Worm (Caenorhabditis elegans): Measurements from ENCODE around the gene C05E11.6.
"Not testable (repeated sequence)": the region's sequence is repeated elsewhere in the genome, so short reads cannot be mapped to it uniquely, and the experiment has no call there.

- TF ChIP-seq unc-39 (tag; optimal IDR thresholded peaks at IDR 0.05); nhr-28 (tag; optimal IDR thresholded peaks at IDR 0.05); lsy-2 (tag; optimal IDR thresholded peaks at IDR 0.05); unc-62 (GFP tag; optimal IDR thresholded peaks at IDR 0.05); snpc-4 (tag; optimal IDR thresholded peaks at IDR 0.05); elt-3 (tag; optimal IDR thresholded peaks at IDR 0.05); nhr-237 (tag; optimal IDR thresholded peaks at IDR 0.05): not testable (repeated sequence)
- peak; percentile 66 for TF ChIP-seq lin-13 (tag; optimal IDR thresholded peaks at IDR 0.05)
Observed at ce11 chrX:4606389-4606880, 44.5 kb downstream of the C05E11.6 start.
